Fruit fly (Drosophila melanogaster) whole organism, wandering third instar larva: Measurements from ENCODE around the gene CG11349.

Experiments used
- Abd-B ChIP-seq: fragments of >200 bp; optimal IDR thresholded peaks from 2 replicates; lab custom pipeline; 2017; ENCODE audit warnings: missing biosample characterization, missing genetic modification characterization
- CG32264 ChIP-seq: fragments of 200-800 bp; sonication (Bioruptor generic); optimal IDR thresholded peaks from 2 replicates; lab custom pipeline; 2016; ENCODE audit warnings: missing biosample characterization, missing genetic modification characterization
- CG9705 ChIP-seq: fragments of 200-800 bp; sonication (Bioruptor generic); optimal IDR thresholded peaks from 2 replicates; lab custom pipeline; 2018; ENCODE audit warnings: missing biosample characterization, mild to moderate bottlenecking, missing genetic modification characterization
- Dfd ChIP-seq: fragments of >200 bp; optimal IDR thresholded peaks from 2 replicates; lab custom pipeline; 2017; ENCODE audit warnings: missing biosample characterization, missing genetic modification characterization
- GATAd ChIP-seq: sonication (Bioruptor generic); optimal IDR thresholded peaks from 2 replicates; lab custom pipeline; 2016; ENCODE audit warnings: missing biosample characterization, missing genetic modification characterization
- HLH106 ChIP-seq: fragments of 200-800 bp; optimal IDR thresholded peaks from 3 replicates; lab custom pipeline; 2019; ENCODE audit warnings: missing biosample characterization, mild to moderate bottlenecking, missing genetic modification characterization, moderate library complexity
- Hr78 ChIP-seq: fragments of >200 bp; optimal IDR thresholded peaks from 2 replicates; lab custom pipeline; 2017; ENCODE audit warnings: missing biosample characterization, missing genetic modification characterization
- Hr83 ChIP-seq: fragments of 200-300 bp; sonication (Bioruptor generic); optimal IDR thresholded peaks from 2 replicates; lab custom pipeline; 2016; ENCODE audit warnings: missing biosample characterization, mild to moderate bottlenecking, missing genetic modification characterization, moderate library complexity; ENCODE audit not compliant: poor library complexity, severe bottlenecking
- Mio ChIP-seq: sonication (Bioruptor generic); optimal IDR thresholded peaks from 2 replicates; lab custom pipeline; 2016; ENCODE audit warnings: missing biosample characterization, missing genetic modification characterization
- Myc ChIP-seq: fragments of >200 bp; optimal IDR thresholded peaks from 2 replicates; lab custom pipeline; 2017
- N ChIP-seq: fragments of >200 bp; optimal IDR thresholded peaks from 2 replicates; lab custom pipeline; 2018; ENCODE audit warnings: missing biosample characterization, missing external identifiers, missing genetic modification characterization
- OdsH ChIP-seq: fragments of 200-800 bp; sonication (Bioruptor generic); optimal IDR thresholded peaks from 2 replicates; lab custom pipeline; 2016; ENCODE audit warnings: missing biosample characterization, mild to moderate bottlenecking, missing genetic modification characterization
- Rel ChIP-seq, 2 experiments: fragments of 200-800 bp; sonication (Bioruptor generic) in 1 of 2; optimal IDR thresholded peaks; 2 replicates in 1 of 2; 3 replicates in 1 of 2; lab custom pipeline; 2016 to 2019; ENCODE audit warnings: mild to moderate bottlenecking in 2 of 2, missing biosample characterization in 2 of 2, missing genetic modification characterization in 2 of 2, moderate library complexity in 1 of 2
- Vsx2 ChIP-seq: fragments of 200-300, 225-300 bp; sonication (Bioruptor generic); optimal IDR thresholded peaks from 2 replicates; lab custom pipeline; 2018; ENCODE audit warnings: missing biosample characterization, missing genetic modification characterization; ENCODE audit not compliant: partially characterized antibody
- br ChIP-seq: fragments of 200-800 bp; sonication (Bioruptor generic); optimal IDR thresholded peaks from 2 replicates; lab custom pipeline; 2016; ENCODE audit warnings: missing biosample characterization, missing genetic modification characterization
- brk ChIP-seq: fragments of 200-800 bp; sonication (Bioruptor generic); optimal IDR thresholded peaks from 2 replicates; lab custom pipeline; 2016; ENCODE audit warnings: missing biosample characterization, mild to moderate bottlenecking, missing genetic modification characterization
- dl ChIP-seq, 2 experiments: fragments of 175-275, 200-275 bp in 1 of 2; fragments of 200-275 bp in 1 of 2; sonication (Bioruptor generic); optimal IDR thresholded peaks; lab custom pipeline; 2018; ENCODE audit warnings: mild to moderate bottlenecking in 2 of 2, missing biosample characterization in 2 of 2, missing genetic modification characterization in 2 of 2, moderate library complexity in 2 of 2; ENCODE audit not compliant: partially characterized antibody in 2 of 2, insufficient read depth in 1 of 2
- dsf ChIP-seq: sonication (Bioruptor generic); optimal IDR thresholded peaks from 2 replicates; lab custom pipeline; 2016; ENCODE audit warnings: missing biosample characterization, missing genetic modification characterization, borderline replicate concordance
- ey ChIP-seq: fragments of 200-800 bp; sonication (Bioruptor generic); optimal IDR thresholded peaks from 2 replicates; lab custom pipeline; 2016; ENCODE audit warnings: missing biosample characterization, missing genetic modification characterization
- foxo ChIP-seq, 2 experiments: fragments of 200-800 bp; sonication (Bioruptor generic); optimal IDR thresholded peaks; 2 replicates in 1 of 2; 3 replicates in 1 of 2; lab custom pipeline; 2016 to 2017; ENCODE audit warnings: missing biosample characterization in 2 of 2, missing genetic modification characterization in 2 of 2
- jim ChIP-seq: fragments of 175-275, 200-325 bp; sonication (Bioruptor generic); optimal IDR thresholded peaks from 2 replicates; lab custom pipeline; 2016; ENCODE audit warnings: missing biosample characterization, mild to moderate bottlenecking, missing genetic modification characterization
- lola ChIP-seq: fragments of >200 bp; optimal IDR thresholded peaks from 2 replicates; lab custom pipeline; 2017; ENCODE audit warnings: missing biosample characterization, missing genetic modification characterization
- pan ChIP-seq: fragments of >200 bp; optimal IDR thresholded peaks from 2 replicates; lab custom pipeline; 2017
- psq ChIP-seq: fragments of 200-800 bp; sonication (Bioruptor generic); optimal IDR thresholded peaks from 3 replicates; lab custom pipeline; 2017; ENCODE audit warnings: missing biosample characterization, mild to moderate bottlenecking, missing genetic modification characterization, moderate library complexity
- sage ChIP-seq: fragments of 200-800 bp; sonication (Bioruptor generic); optimal IDR thresholded peaks from 2 replicates; lab custom pipeline; 2016; ENCODE audit warnings: missing biosample characterization, mild to moderate bottlenecking, missing genetic modification characterization
- tai ChIP-seq: sonication (Bioruptor generic); optimal IDR thresholded peaks from 2 replicates; lab custom pipeline; 2016; ENCODE audit warnings: missing biosample characterization, missing genetic modification characterization
- usp ChIP-seq: fragments of >200 bp; optimal IDR thresholded peaks from 2 replicates; lab custom pipeline; 2017; ENCODE audit warnings: missing biosample characterization, missing genetic modification characterization
- woc ChIP-seq: sonication (Bioruptor generic); optimal IDR thresholded peaks from 2 replicates; lab custom pipeline; 2016; ENCODE audit warnings: missing biosample characterization, mild to moderate bottlenecking, missing genetic modification characterization

CG11349 gene

DNA sequence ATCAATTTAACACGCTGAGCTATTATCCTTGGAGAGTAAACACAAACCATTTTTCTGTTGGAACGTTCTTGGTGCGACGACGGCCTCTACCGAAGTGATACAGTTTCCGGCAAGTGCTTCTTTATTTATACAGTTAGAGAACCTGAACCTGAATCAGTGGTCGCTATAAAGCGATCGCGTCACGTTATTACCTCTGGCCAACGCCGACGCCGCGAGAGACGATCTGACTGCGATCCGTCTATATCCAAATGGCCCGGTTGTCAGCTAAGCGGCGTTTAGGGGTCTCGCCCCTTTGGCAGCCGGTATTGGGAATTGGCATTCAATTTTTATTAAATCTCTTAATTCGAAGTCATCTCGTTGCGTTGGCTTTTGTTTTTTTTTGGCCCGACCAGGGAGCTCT lies 14.8 kb upstream of the CG11349 start, which contains the start of gene CG11345:
TSS of gene CG11345 (minus strand) at position 101 of the 400 bp plus-strand sequence.
- TF ChIP-seq foxo (GFP tag; optimal IDR thresholded peaks at IDR 0.05; lab: Kevin White, UChicago) = no peak
- no peak for TF ChIP-seq usp
- no peak for TF ChIP-seq Hr78

DNA sequence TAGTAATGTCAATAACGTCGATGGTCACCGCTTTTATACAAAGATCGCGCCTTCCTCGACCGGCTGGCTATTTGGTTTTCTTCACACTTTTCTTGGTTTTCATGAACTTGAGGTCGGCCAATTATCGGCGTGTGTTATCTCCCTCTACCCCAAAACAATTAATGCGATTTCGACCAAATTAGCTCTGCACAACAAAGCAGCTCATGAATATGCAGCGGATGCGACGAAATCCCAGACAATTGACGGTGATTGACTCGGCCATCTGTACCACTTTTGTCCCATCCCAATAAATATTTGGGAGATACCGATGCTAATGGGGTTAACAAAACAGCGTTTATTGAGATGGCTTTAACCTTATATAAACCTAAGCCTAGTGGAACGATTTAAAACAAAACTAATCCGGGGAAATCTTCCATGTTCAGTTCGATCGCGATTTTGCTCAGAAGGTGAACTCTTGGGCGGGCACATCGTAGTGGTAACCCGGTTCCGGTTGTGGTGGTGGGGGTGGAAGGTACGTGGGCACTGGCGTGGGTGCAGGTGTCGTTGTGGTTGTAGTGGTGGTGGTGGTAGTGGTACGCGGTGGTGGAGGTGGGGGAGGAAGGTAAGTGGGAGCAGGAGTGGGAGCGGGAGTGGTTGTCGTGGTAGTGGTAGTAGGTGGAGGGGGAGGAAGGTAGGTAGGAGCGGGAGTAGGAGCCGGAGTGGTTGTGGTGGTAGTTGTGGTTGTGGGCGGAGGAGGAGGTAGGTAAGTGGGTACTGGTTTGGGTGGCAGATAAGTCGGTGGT lies 12.4 kb upstream of the CG11349 start, which contains the start of gene CG15022:
TSS of gene CG15022 (minus strand) at position 11 of the 782 bp plus-strand sequence.
- TF ChIP-seq GATAd (no peak), lola (GFP tag; lab: Kevin White, UChicago) (no peak), tai (GFP tag; lab: Kevin White, UChicago) (no peak), dl (GFP tag; optimal IDR thresholded peaks at IDR 0.05; lab: Kevin White, UChicago; ENCODE audit: insufficient read depth in 1 of 2, partially characterized antibody in 2 of 2) (no peak), sage (no peak), OdsH (GFP tag; lab: Kevin White, UChicago) (no peak), Hr78 (no peak), Mio (GFP tag; lab: Kevin White, UChicago) (no peak), jim (no peak), Abd-B (no peak), ey (GFP tag; lab: Kevin White, UChicago) (no peak), psq (no peak), Dfd (no peak)
- TF ChIP-seq, all 38 proteins: peak for 0

DNA sequence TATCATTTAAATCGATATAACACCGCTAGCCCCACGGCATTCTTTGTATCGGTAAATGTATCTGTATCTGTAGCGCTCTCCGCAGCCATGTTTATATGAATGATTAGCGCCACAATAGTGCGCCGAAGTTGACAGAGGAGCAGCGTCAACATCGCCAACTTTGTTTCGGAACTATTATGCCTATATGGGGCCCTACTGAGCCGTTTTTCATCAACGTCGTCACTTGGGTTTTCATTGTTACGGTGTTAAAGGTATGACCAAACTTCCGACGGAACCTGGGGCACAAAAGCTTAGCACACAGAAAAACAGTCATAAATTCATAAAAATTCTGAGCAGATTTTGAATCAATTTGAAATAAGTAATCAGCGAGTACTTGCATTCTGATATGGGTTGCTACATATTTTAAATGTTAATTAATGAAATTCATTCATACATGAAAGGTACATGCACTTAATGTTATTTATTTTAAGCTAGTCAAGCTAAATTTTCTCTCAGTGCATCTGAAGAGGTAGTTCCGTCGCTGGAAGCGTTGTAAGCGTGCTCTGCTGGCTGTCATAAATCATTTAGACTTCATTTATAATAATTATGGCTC lies 11.3 kb upstream of the CG11349 start, which contains the start of gene CG15023:
TSS of gene CG15023 (minus strand) at position 51 of the 592 bp plus-strand sequence.
- TF ChIP-seq pan (lab: Kevin White, UChicago) = no peak
- no peak for TF ChIP-seq ey (GFP tag; lab: Kevin White, UChicago)
- TF ChIP-seq tai (GFP tag; lab: Kevin White, UChicago) = no peak

DNA sequence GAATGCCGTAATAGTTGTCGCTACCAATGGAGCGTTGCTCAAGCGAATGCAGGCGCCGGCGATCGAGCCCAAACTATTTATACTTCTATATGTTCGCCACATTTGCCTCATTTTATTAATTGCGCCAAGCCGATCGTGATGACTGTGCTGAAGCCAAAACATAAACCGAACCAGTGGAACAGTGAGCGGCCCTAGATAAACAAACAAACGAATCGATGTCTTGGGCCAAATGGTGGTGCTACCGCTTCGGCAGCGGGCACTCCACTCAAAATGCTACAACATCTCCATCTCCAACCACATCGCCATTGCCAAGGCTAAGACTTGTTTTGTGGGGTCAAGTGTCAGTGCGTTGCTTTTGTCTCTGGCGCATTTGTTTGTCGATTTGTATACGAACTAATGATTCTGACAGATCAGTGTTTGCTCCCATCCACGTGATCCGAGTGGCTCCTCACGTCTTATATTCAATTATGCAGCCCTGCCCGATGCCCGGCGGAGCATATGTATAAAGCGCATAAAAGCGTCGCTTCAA lies 9.0 kb upstream of the CG11349 start, which contains the start of gene CG15024:
TSS of gene CG15024 (minus strand) at position 51 of the 529 bp plus-strand sequence.
- TF ChIP-seq jim (no peak), Rel (GFP tag; optimal IDR thresholded peaks at IDR 0.05; lab: Kevin White, UChicago) (no peak), Rel (tag; optimal IDR thresholded peaks at IDR 0.05; lab: Kevin White, UChicago) (no peak), lola (GFP tag; lab: Kevin White, UChicago) (no peak), Vsx2 (GFP tag; lab: Kevin White, UChicago) (no peak), OdsH (GFP tag; lab: Kevin White, UChicago) (no peak), br (GFP tag; lab: Kevin White, UChicago) (no peak), brk (GFP tag; lab: Kevin White, UChicago) (no peak), HLH106 (tag; lab: Kevin White, UChicago) (no peak), Hr83 (GFP tag; lab: Kevin White, UChicago) (no peak), dsf (GFP tag; lab: Kevin White, UChicago) (no peak), CG9705 (GFP tag; lab: Kevin White, UChicago) (no peak), Dfd (no peak), Hr78 (no peak), dl (GFP tag; optimal IDR thresholded peaks at IDR 0.05; lab: Kevin White, UChicago; ENCODE audit: insufficient read depth in 1 of 2, partially characterized antibody in 2 of 2) (no peak), Myc (lab: Kevin White, UChicago) (no peak), ey (GFP tag; lab: Kevin White, UChicago) (no peak)

DNA sequence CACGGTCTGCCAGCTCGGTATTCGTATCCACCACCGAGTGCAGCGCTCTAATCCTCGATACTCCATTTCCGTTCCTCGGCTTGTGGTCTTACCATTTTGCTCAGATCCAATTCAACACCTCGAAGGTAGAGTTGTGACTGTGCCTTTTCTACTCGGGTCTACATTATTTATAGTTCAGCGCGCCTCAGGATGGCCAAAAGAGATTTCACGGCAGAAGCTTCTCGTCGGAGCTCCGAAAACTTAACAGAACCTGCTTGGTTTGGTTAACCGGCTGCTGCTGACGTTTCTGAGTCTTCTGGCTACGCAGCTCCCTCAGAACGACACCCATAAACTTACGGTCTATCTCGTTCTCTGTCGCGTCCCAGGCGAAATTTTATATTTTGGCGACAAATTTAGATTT lies 6.3 kb upstream of the CG11349 start, which contains the start of gene CG32241:
TSS of gene CG32241 (minus strand) at position 101 of the 400 bp plus-strand sequence.
- TF ChIP-seq N (GFP tag; lab: Kevin White, UChicago) (no peak), HLH106 (tag; lab: Kevin White, UChicago) (no peak), woc (GFP tag; lab: Kevin White, UChicago) (no peak), Rel (GFP tag; optimal IDR thresholded peaks at IDR 0.05; lab: Kevin White, UChicago) (no peak), Rel (tag; optimal IDR thresholded peaks at IDR 0.05; lab: Kevin White, UChicago) (no peak), CG32264 (GFP tag; lab: Kevin White, UChicago) (no peak)
